Fruit fly (Drosophila melanogaster) whole organism, embryonic: ENCODE results near the gene Ufsp2.

Experiments
- Awh ChIP-seq: fragments of 200-800 bp; sonication (Bioruptor generic); IDR thresholded peaks from 2 replicates; pipeline ENCODE4, ENCODE4 v1.3.6; 2022; ENCODE audit warnings: missing biosample characterization, missing genetic modification characterization
- B-H1 ChIP-seq: fragments of 200-800 bp; sonication (Bioruptor generic); IDR thresholded peaks from 3 replicates; pipeline ENCODE4 v1.3.6; 2022; ENCODE audit warnings: missing biosample characterization, missing genetic modification characterization
- BEAF-32 ChIP-seq: fragments of 200-800 bp; sonication (Bioruptor generic); optimal IDR thresholded peaks from 3 replicates; lab custom pipeline; 2017; ENCODE audit warnings: missing biosample characterization, missing genetic modification characterization, mild to moderate bottlenecking, moderate library complexity, missing genetic modification reagents
- BtbVII ChIP-seq: fragments of 200-800 bp; sonication (Bioruptor generic); optimal IDR thresholded peaks from 3 replicates; lab custom pipeline; 2017; ENCODE audit warnings: missing biosample characterization, mild to moderate bottlenecking, missing genetic modification characterization
- CG10543 ChIP-seq: fragments of 200-800 bp; sonication (Bioruptor generic); optimal IDR thresholded peaks from 3 replicates; lab custom pipeline; 2017; ENCODE audit warnings: missing biosample characterization, mild to moderate bottlenecking, missing genetic modification characterization, moderate library complexity
- CG10565 ChIP-seq: fragments of 200-800 bp; sonication (Bioruptor generic); optimal IDR thresholded peaks from 3 replicates; lab custom pipeline; 2016; ENCODE audit warnings: missing biosample characterization, mild to moderate bottlenecking, missing genetic modification characterization
- CG14667 ChIP-seq: fragments of 200-800 bp; sonication (Bioruptor generic); IDR thresholded peaks from 2 replicates; pipeline ENCODE4 v1.3.6; 2022; ENCODE audit warnings: missing biosample characterization, missing genetic modification characterization
- CG14860 ChIP-seq: fragments of 200-800 bp; sonication (Bioruptor generic); IDR thresholded peaks from 3 replicates; pipeline ENCODE4 v1.3.6; 2022; ENCODE audit warnings: missing biosample characterization, missing genetic modification characterization; ENCODE audit not compliant: partially characterized antibody
- CG1602 ChIP-seq: fragments of 200-800 bp; sonication (Bioruptor generic); optimal IDR thresholded peaks from 3 replicates; lab custom pipeline; 2016; ENCODE audit warnings: missing biosample characterization, missing genetic modification characterization
- CG16813 ChIP-seq: fragments of 200-800 bp; sonication (Bioruptor generic); IDR thresholded peaks from 3 replicates; pipeline ENCODE4 v1.3.6; 2022; ENCODE audit warnings: missing biosample characterization, missing genetic modification characterization; ENCODE audit not compliant: partially characterized antibody
- CG17328 ChIP-seq: fragments of 200-800 bp; sonication (Bioruptor generic); IDR thresholded peaks from 2 replicates; pipeline ENCODE4 v1.3.6; 2022; ENCODE audit warnings: missing biosample characterization, missing genetic modification characterization
- CG18476 ChIP-seq: fragments of 200-800 bp; sonication (Bioruptor generic); optimal IDR thresholded peaks from 2 replicates; lab custom pipeline; 2016; ENCODE audit warnings: missing biosample characterization, mild to moderate bottlenecking, missing genetic modification characterization
- CG2199 ChIP-seq: fragments of 200-800 bp; sonication (Bioruptor generic); IDR thresholded peaks from 3 replicates; pipeline ENCODE4 v1.3.6; 2022; ENCODE audit warnings: missing biosample characterization, missing genetic modification characterization
- CG2678 ChIP-seq: fragments of 200-800 bp; sonication (Bioruptor generic); optimal IDR thresholded peaks from 3 replicates; lab custom pipeline; 2019; ENCODE audit warnings: missing biosample characterization, mild to moderate bottlenecking, missing genetic modification characterization, moderate library complexity
- CG30403 ChIP-seq: fragments of 200-800 bp; sonication (Bioruptor generic); optimal IDR thresholded peaks from 3 replicates; lab custom pipeline; 2016; ENCODE audit warnings: missing biosample characterization, missing genetic modification characterization
- CG3281 ChIP-seq: fragments of 200-800 bp; sonication (Bioruptor generic); optimal IDR thresholded peaks from 3 replicates; lab custom pipeline; 2017; ENCODE audit warnings: missing biosample characterization, mild to moderate bottlenecking, missing genetic modification characterization
- CG4328 ChIP-seq: fragments of 200-800 bp; sonication (Bioruptor generic); optimal IDR thresholded peaks from 3 replicates; lab custom pipeline; 2017; ENCODE audit warnings: missing biosample characterization, missing genetic modification reagents, missing genetic modification characterization
- CG4360 ChIP-seq: fragments of 200-800 bp; sonication (Bioruptor generic); IDR thresholded peaks from 2 replicates; pipeline ENCODE4 v1.3.6; 2022; ENCODE audit warnings: missing biosample characterization, missing genetic modification characterization
- CG4730 ChIP-seq: fragments of 200-800 bp; sonication (Bioruptor generic); IDR thresholded peaks from 2 replicates; pipeline ENCODE4 v1.3.6; 2022; ENCODE audit warnings: missing biosample characterization, missing genetic modification characterization
- CG6689 ChIP-seq: fragments of 200-800 bp; sonication (Bioruptor generic); IDR thresholded peaks from 2 replicates; pipeline ENCODE4 v1.3.6; 2022; ENCODE audit warnings: missing biosample characterization, missing genetic modification characterization
- CG6791 ChIP-seq: fragments of 200-800 bp; sonication (Bioruptor generic); IDR thresholded peaks from 3 replicates; pipeline ENCODE4 v1.3.6; 2022; ENCODE audit warnings: missing biosample characterization, missing genetic modification characterization; ENCODE audit not compliant: partially characterized antibody
- Chrac-16 ChIP-seq: fragments of 200-800 bp; sonication (Bioruptor generic); optimal IDR thresholded peaks from 3 replicates; lab custom pipeline; 2016; ENCODE audit warnings: missing biosample characterization, missing genetic modification characterization
- Deaf1 ChIP-seq: fragments of 200-800 bp; optimal IDR thresholded peaks from 3 replicates; lab custom pipeline; 2019; ENCODE audit warnings: missing biosample characterization, mild to moderate bottlenecking, missing genetic modification characterization, moderate library complexity
- Ets65A ChIP-seq: fragments of 200-800 bp; sonication (Bioruptor generic); peaks from one replicate; lab custom pipeline; 2016; ENCODE audit warnings: missing biosample characterization, missing genetic modification characterization
- MBD-R2 ChIP-seq: fragments of 200-800 bp; sonication (Bioruptor generic); IDR thresholded peaks from 2 replicates; pipeline ENCODE4 v1.3.6; 2022; ENCODE audit warnings: missing biosample characterization, missing genetic modification characterization
- NC2β ChIP-seq: fragments of 200-800 bp; sonication (Bioruptor generic); optimal IDR thresholded peaks from 2 replicates; lab custom pipeline; 2016; ENCODE audit warnings: missing biosample characterization, missing genetic modification characterization
- Nf-YB ChIP-seq: fragments of 200-800 bp; sonication (Bioruptor generic); optimal IDR thresholded peaks from 3 replicates; lab custom pipeline; 2019; ENCODE audit warnings: missing biosample characterization, mild to moderate bottlenecking, missing genetic modification characterization, moderate library complexity
- Sin3A ChIP-seq: fragments of >200 bp; optimal IDR thresholded peaks from 2 replicates; lab custom pipeline; 2018
- Ssrp ChIP-seq: fragments of 200-800 bp; sonication (Bioruptor generic); optimal IDR thresholded peaks from 2 replicates; lab custom pipeline; 2018; ENCODE audit warnings: missing biosample characterization, mild to moderate bottlenecking, missing genetic modification characterization, moderate library complexity
- Stat92E ChIP-seq, 3 experiments: fragments of >200 bp in 2 of 3; fragments of 200-800 bp in 1 of 3; sonication (Bioruptor generic) in 1 of 3; optimal IDR thresholded peaks; 2 replicates each; lab custom pipeline; 2017 to 2019; ENCODE audit warnings: missing biosample characterization in 3 of 3, missing genetic modification characterization in 3 of 3, mild to moderate bottlenecking in 1 of 3, moderate library complexity in 1 of 3
- Tbp ChIP-seq: fragments of >200 bp; optimal IDR thresholded peaks from 2 replicates; lab custom pipeline; 2018; ENCODE audit warnings: missing biosample characterization, missing genetic modification characterization
- caup ChIP-seq: fragments of 200-800 bp; sonication (Bioruptor generic); optimal IDR thresholded peaks from 3 replicates; lab custom pipeline; 2017; ENCODE audit warnings: missing biosample characterization, mild to moderate bottlenecking, missing genetic modification characterization, moderate library complexity; ENCODE audit not compliant: severe bottlenecking
- cg ChIP-seq: fragments of 200-800 bp; sonication (Bioruptor generic); optimal IDR thresholded peaks from 3 replicates; lab custom pipeline; 2019; ENCODE audit warnings: missing biosample characterization, mild to moderate bottlenecking, missing genetic modification characterization, moderate library complexity
- dan ChIP-seq: fragments of 200-800 bp; sonication (Bioruptor generic); IDR thresholded peaks from 2 replicates; pipeline ENCODE4 v1.3.6; 2022; ENCODE audit warnings: missing biosample characterization, missing genetic modification characterization
- dati ChIP-seq: fragments of 200-800 bp; sonication (Bioruptor generic); IDR thresholded peaks from 2 replicates; pipeline ENCODE4 v1.3.6; 2022; ENCODE audit warnings: missing biosample characterization, missing genetic modification characterization
- her ChIP-seq: fragments of 200-800 bp; sonication (Bioruptor generic); optimal IDR thresholded peaks from 2 replicates; lab custom pipeline; 2016; ENCODE audit warnings: missing biosample characterization, missing genetic modification characterization
- kay ChIP-seq: fragments of 200-800 bp; sonication (Bioruptor generic); optimal IDR thresholded peaks from 2 replicates; lab custom pipeline; 2016; ENCODE audit warnings: missing biosample characterization, missing genetic modification characterization
- knrl ChIP-seq: fragments of 200-800 bp; sonication (Bioruptor generic); IDR thresholded peaks from 3 replicates; pipeline ENCODE4 v1.3.6; 2022; ENCODE audit warnings: missing biosample characterization, missing genetic modification characterization; ENCODE audit not compliant: partially characterized antibody
- lmd ChIP-seq: fragments of 200-800 bp; sonication (Bioruptor generic); IDR thresholded peaks from 2 replicates; pipeline ENCODE4 v1.3.6; 2022; ENCODE audit warnings: missing biosample characterization, missing genetic modification characterization
- maf-S ChIP-seq: fragments of 200-800 bp; sonication (Bioruptor generic); optimal IDR thresholded peaks from 2 replicates; lab custom pipeline; 2016; ENCODE audit warnings: missing biosample characterization, missing genetic modification characterization
- mirr ChIP-seq: fragments of 200-800 bp; sonication (Bioruptor generic); optimal IDR thresholded peaks from 3 replicates; lab custom pipeline; 2018; ENCODE audit warnings: missing biosample characterization, mild to moderate bottlenecking, missing genetic modification characterization
- phol ChIP-seq: fragments of 200-800 bp; sonication (Bioruptor generic); optimal IDR thresholded peaks from 3 replicates; lab custom pipeline; 2018; ENCODE audit warnings: missing biosample characterization, mild to moderate bottlenecking, missing genetic modification characterization, moderate library complexity
- ranshi ChIP-seq: fragments of 200-800 bp; sonication (Bioruptor generic); IDR thresholded peaks from 2 replicates; pipeline ENCODE4 v1.3.6; 2022; ENCODE audit warnings: missing biosample characterization, missing genetic modification characterization
- schlank ChIP-seq: fragments of 200-800 bp; sonication (Bioruptor generic); optimal IDR thresholded peaks from 2 replicates; lab custom pipeline; 2018; ENCODE audit warnings: missing biosample characterization, mild to moderate bottlenecking, missing genetic modification characterization
- unpg ChIP-seq: fragments of 200-800 bp; sonication (Bioruptor generic); optimal IDR thresholded peaks from 3 replicates; lab custom pipeline; 2018; ENCODE audit warnings: missing biosample characterization, mild to moderate bottlenecking, missing genetic modification characterization, moderate library complexity
- vfl ChIP-seq: fragments of 200-800 bp; sonication (Bioruptor generic); optimal IDR thresholded peaks from 2 replicates; lab custom pipeline; 2016; ENCODE audit warnings: missing biosample characterization, missing genetic modification characterization
- zfh2 ChIP-seq: fragments of 200-800 bp; sonication (Bioruptor generic); optimal IDR thresholded peaks from 2 replicates; lab custom pipeline; 2016; ENCODE audit warnings: missing biosample characterization, missing genetic modification characterization

Ufsp2 gene

dm6 chr3L:15589746-15590145 lies 13.4 kb downstream of the Ufsp2 start (continued):
- 0 out of 3 replicates have a peak, but pooled peaks have one; percentile 1 for TF ChIP-seq CG6791 (GFP tag; lab: Robert Waterston, UW)
- TF ChIP-seq BEAF-32 (GFP tag; lab: Kevin White, UChicago) = no peak
- TF ChIP-seq, all 482 proteins: peak for 16

- TF ChIP-seq Chrac-16 = no peak
- no peak for TF ChIP-seq CG18476
- no peak for TF ChIP-seq NC2β (GFP tag; lab: Kevin White, UChicago)
- TF ChIP-seq MBD-R2 (GFP tag; lab: Robert Waterston, UW) = no peak
- TF ChIP-seq Stat92E (GFP tag; optimal IDR thresholded peaks at IDR 0.05; lab: Kevin White, UChicago) = peak in 1 of 3 experiments; percentile 28
- TF ChIP-seq dati (GFP tag; lab: Robert Waterston, UW) = no peak
- TF ChIP-seq Ssrp (tag; lab: Kevin White, UChicago) = no peak
- TF ChIP-seq CG2199 = peak; percentile 31; the same call in 1 of the 3 replicates
- TF ChIP-seq CG17328 = 0 out of 2 replicates have a peak, but pooled peaks have one; percentile 15
- TF ChIP-seq Ets65A (GFP tag; lab: Kevin White, UChicago) = no peak
- TF ChIP-seq Deaf1 (tag; lab: Kevin White, UChicago) = no peak
- no peak for TF ChIP-seq ranshi
- no peak for TF ChIP-seq schlank (tag; lab: Kevin White, UChicago)
- no peak for TF ChIP-seq CG10565 (GFP tag; lab: Kevin White, UChicago)
- peak; percentile 11 for TF ChIP-seq her (GFP tag; lab: Kevin White, UChicago)
- TF ChIP-seq BtbVII = peak; percentile 22
- no peak for TF ChIP-seq Nf-YB (GFP tag; lab: Kevin White, UChicago)
- peak; percentile 39 for TF ChIP-seq CG3281
- TF ChIP-seq caup = peak; percentile 6
- TF ChIP-seq CG4328 (GFP tag; lab: Kevin White, UChicago) = peak; percentile 34
- no peak for TF ChIP-seq Tbp (GFP tag; lab: Kevin White, UChicago)
- no peak; the same call in 2 of the 3 replicates for TF ChIP-seq B-H1 (GFP tag; lab: Robert Waterston, UW)
- TF ChIP-seq zfh2 (GFP tag; lab: Kevin White, UChicago) = no peak
- TF ChIP-seq CG10543 (GFP tag; lab: Kevin White, UChicago) = peak; percentile 4
- peak; percentile 25 for TF ChIP-seq unpg (GFP tag; lab: Kevin White, UChicago)
- TF ChIP-seq CG14667 (GFP tag; lab: Robert Waterston, UW) = no peak
- peak; percentile 18; the same call in 1 of the 2 replicates for TF ChIP-seq CG6689 (GFP tag; lab: Robert Waterston, UW)
- TF ChIP-seq cg (GFP tag; lab: Kevin White, UChicago) = peak; percentile 36
- TF ChIP-seq kay = no peak
- peak; percentile 41 for TF ChIP-seq mirr (GFP tag; lab: Kevin White, UChicago)
- no peak for TF ChIP-seq CG14860 (GFP tag; lab: Robert Waterston, UW)
- no peak for TF ChIP-seq phol
- no peak for TF ChIP-seq CG1602 (GFP tag; lab: Kevin White, UChicago)
- no peak for TF ChIP-seq lmd (GFP tag; lab: Robert Waterston, UW)
- TF ChIP-seq CG2678 = peak; percentile 57
- TF ChIP-seq CG4360 (GFP tag; lab: Robert Waterston, UW) = peak; percentile 90
- no peak for TF ChIP-seq CG4730 (GFP tag; lab: Robert Waterston, UW)
- no peak for TF ChIP-seq vfl (GFP tag; lab: Kevin White, UChicago)
- TF ChIP-seq Sin3A (lab: Kevin White, UChicago) = no peak
- TF ChIP-seq dan (GFP tag; lab: Robert Waterston, UW) = no peak
- TF ChIP-seq CG16813 (GFP tag; lab: Robert Waterston, UW) = no peak
- TF ChIP-seq knrl (GFP tag; lab: Robert Waterston, UW) = no peak
- TF ChIP-seq maf-S (GFP tag; lab: Kevin White, UChicago) = no peak
- peak; percentile 40; the same call in 1 of the 2 replicates for TF ChIP-seq Awh
- no peak for TF ChIP-seq CG30403 (GFP tag; lab: Kevin White, UChicago)
Measured at dm6 chr3L:15590803-15591597, 14.6 kb downstream of the Ufsp2 start.
